Worm (Caenorhabditis elegans): ENCODE results near the gene K12H4.3.

The K12H4.3 gene

DNA sequence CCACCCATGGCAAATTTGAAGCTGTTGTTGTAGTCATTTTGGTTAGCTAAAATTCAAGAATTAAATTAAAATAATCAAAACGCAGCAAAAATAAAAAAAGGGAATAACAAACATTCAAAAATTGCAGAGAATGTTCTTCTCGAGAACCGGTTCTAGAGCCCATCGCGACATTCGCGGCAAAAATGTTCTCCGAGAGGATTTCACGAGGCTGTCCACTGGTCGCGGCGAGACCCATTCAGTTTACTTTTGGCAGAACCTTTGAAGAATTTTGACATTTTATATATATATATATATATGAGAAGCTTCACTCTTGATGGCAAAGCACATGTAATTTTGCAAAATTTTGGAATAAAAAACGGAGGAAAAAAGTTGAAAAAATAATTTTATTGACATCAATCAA lies 16.3 kb upstream of the K12H4.3 start, which contains the start of gene F44B9.8 (continued):
- TF ChIP-seq nhr-21 (tag; optimal IDR thresholded peaks at IDR 0.05): no peak
- no peak for TF ChIP-seq skn-1 (tag; optimal IDR thresholded peaks at IDR 0.05)
- TF ChIP-seq nhr-23 (tag; optimal IDR thresholded peaks at IDR 0.05): no peak
- TF ChIP-seq nhr-12 (tag; optimal IDR thresholded peaks at IDR 0.05): no peak

DNA sequence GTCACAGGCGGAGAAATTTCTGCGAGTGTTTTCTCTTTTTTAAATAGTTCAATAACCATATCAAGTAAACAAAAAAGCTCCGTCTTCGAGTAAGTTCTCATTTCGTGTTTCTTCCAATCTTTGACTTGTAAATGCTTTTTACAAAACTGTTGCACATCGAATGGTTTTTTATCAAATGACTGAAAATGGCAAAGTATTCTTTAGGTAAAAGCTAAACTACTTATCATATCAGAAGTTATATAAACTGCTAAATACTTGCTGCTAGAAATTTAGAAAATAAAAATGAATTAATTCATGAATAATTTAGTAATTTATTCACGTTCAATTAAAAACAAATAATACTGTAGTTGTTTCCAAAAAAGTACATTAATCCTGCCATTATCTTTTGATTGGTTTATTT lies 14.9 kb upstream of the K12H4.3 start, which contains the start of gene F44B9.9:
TSS of gene F44B9.9 (minus strand) at position 101 of the 400 bp plus-strand sequence.
- TF ChIP-seq nhr-77 (tag; optimal IDR thresholded peaks at IDR 0.05) (no peak), ztf-11 (tag; optimal IDR thresholded peaks at IDR 0.05) (no peak), sem-4 (tag; optimal IDR thresholded peaks at IDR 0.05) (no peak), zag-1 (tag; optimal IDR thresholded peaks at IDR 0.05) (no peak), unc-55 (GFP tag; optimal IDR thresholded peaks at IDR 0.05) (no peak), snpc-4 (tag; optimal IDR thresholded peaks at IDR 0.05) (no peak), unc-62 (GFP tag; optimal IDR thresholded peaks at IDR 0.05) (no peak), ztf-1 (GFP tag; conservative IDR thresholded peaks at IDR 0.05) (no peak), elt-3 (tag; optimal IDR thresholded peaks at IDR 0.05) (no peak)

DNA sequence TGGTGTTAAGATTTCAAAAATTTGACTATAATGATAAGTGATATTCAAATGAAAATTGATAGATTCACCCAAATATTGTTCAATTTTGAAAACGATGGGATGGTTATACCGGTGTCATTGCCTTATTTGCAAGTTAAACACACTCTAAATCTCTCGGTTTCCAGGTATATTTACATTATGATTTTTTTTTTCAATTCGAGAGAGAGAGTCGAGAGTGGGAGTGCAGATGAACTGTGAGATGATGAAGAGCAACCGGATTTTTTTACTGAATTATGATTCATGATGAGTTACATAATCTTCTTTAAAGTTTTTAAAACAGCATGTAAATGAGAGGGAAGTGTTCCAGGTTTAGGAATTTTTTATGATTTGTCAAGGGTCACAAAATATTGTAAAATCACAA lies 12.3 kb upstream of the K12H4.3 start, which contains the start of gene F44B9.10:
TSS of gene F44B9.10 (minus strand) at position 101 of the 400 bp plus-strand sequence.
- no peak for TF ChIP-seq egl-27 (tag; optimal IDR thresholded peaks at IDR 0.05)
- no peak for TF ChIP-seq F13H6.1 (tag; optimal IDR thresholded peaks at IDR 0.05)
- no peak for TF ChIP-seq lin-13 (GFP tag; optimal IDR thresholded peaks at IDR 0.05)

DNA sequence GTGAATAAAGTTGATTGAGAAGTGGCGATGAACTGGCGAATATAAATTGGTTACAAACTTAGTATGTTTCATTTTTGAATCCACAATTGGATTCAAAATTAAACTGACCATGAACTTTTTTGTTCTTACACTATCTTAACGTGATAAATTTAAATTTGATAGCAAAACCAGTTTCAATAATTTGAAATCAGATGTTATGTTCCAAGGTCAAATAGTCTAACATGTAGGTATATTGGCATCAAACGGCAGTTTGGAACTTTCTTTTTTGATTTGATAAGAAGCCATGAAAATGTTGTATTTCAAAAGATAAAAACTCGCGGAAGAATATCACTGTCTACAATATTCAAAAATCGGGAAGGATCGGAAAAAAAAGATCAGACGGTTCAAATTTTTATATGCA lies 9.8 kb upstream of the K12H4.3 start:
- no peak for TF ChIP-seq lin-11 (tag; optimal IDR thresholded peaks at IDR 0.05)
- no peak for TF ChIP-seq ceh-82 (tag; optimal IDR thresholded peaks at IDR 0.05)
- peak; percentile 26 for TF ChIP-seq nhr-25 (tag; optimal IDR thresholded peaks at IDR 0.05)
- TF ChIP-seq unc-62 (GFP tag; optimal IDR thresholded peaks at IDR 0.05): no peak
- peak; percentile 19 for TF ChIP-seq sma-9 (GFP tag; optimal IDR thresholded peaks at IDR 0.05)
- TF ChIP-seq sma-9 (tag; optimal IDR thresholded peaks at IDR 0.05): no peak

DNA sequence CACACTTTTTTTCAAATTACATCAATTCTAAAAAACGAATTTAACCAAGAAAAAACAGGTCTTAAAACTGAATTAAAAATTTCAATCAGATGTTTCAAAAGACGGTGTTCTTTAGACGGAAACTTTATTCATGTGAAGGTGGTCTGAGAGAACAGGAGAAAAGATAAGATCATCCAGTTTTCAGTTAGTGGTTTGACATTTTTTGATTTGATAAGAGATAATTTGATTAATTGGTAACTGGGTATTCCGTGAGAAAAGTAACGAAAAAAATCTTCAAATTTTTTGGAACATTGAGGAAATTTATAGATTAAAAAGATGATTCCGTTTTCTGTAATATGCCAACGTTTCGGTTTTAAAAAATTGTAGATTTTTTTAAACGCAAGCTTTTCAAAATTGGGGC lies 9.3 kb upstream of the K12H4.3 start:
- TF ChIP-seq blmp-1 (tag; optimal IDR thresholded peaks at IDR 0.05; ENCODE audit: insufficient read depth) (peak; percentile 2), elt-3 (tag; optimal IDR thresholded peaks at IDR 0.05) (no peak), mab-5 (tag; optimal IDR thresholded peaks at IDR 0.05) (no peak), unc-55 (GFP tag; optimal IDR thresholded peaks at IDR 0.05) (no peak), egl-27 (tag; optimal IDR thresholded peaks at IDR 0.05) (no peak), skn-1 (tag; optimal IDR thresholded peaks at IDR 0.05) (no peak), elt-1 (tag; optimal IDR thresholded peaks at IDR 0.05) (no peak), sma-9 (GFP tag; optimal IDR thresholded peaks at IDR 0.05) (peak; percentile 58), sma-9 (tag; optimal IDR thresholded peaks at IDR 0.05) (no peak)

DNA sequence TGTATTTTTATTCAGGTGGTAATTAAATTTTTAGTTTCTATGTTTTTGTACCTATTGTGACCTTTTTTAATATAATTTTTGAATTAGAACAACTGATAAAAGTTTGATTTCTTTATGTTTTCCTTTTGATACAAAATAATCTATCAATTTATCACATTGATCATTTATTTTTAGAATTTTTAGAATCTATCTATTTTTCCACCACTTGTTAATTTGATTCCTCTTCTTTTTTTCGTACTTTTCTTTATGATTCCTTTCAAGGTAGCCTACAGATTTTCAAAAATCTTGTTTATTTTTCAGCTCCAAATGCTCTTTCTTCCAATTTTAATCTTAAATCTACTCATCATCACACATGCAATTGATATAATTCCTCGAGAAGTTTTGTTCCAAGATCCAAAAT lies 7.9 kb upstream of the K12H4.3 start, which contains the start of gene dpf-6:
TSS of gene dpf-6 (plus strand) at position 301 of the 400 bp plus-strand sequence.
- TF ChIP-seq alr-1 (tag; optimal IDR thresholded peaks at IDR 0.05): no peak
- TF ChIP-seq nhr-237 (tag; optimal IDR thresholded peaks at IDR 0.05): no peak
- TF ChIP-seq nhr-25 (tag; optimal IDR thresholded peaks at IDR 0.05): no peak
- no peak for TF ChIP-seq mbf-1 (tag; optimal IDR thresholded peaks at IDR 0.05)
- no peak for TF ChIP-seq mab-5 (tag; optimal IDR thresholded peaks at IDR 0.05)

DNA sequence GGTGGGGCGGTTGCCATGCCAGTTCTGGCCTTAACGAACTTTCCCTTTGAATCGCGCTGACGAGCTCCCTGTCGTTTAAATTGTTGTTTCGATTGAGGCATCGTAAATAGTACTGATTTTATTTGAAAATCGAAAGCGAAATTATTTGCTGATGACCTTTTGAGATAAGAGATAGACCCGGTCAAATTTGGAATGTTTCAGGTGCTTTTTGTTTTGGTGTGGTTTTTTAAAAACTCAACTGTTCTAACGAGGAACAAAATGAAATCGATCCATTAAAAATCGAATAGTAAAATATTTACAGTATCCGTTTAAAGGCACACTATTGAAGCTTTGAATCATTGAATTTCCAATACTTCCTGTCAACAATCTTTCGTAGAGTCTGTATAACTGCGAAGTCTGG lies 3.1 kb upstream of the K12H4.3 start, which contains the start of gene K12H4.6:
TSS of gene K12H4.6 (minus strand) at position 101 of the 400 bp plus-strand sequence.
- no peak for TF ChIP-seq fos-1 (tag; optimal IDR thresholded peaks at IDR 0.05)
- TF ChIP-seq mdl-1 (tag; optimal IDR thresholded peaks at IDR 0.05): no peak
- no peak for TF ChIP-seq snpc-4 (tag; optimal IDR thresholded peaks at IDR 0.05)
- no peak for TF ChIP-seq ama-1 (optimal IDR thresholded peaks at IDR 0.05)
- no peak for TF ChIP-seq unc-55 (GFP tag; optimal IDR thresholded peaks at IDR 0.05)
- TF ChIP-seq peb-1 (tag; optimal IDR thresholded peaks at IDR 0.05): no peak
- TF ChIP-seq elt-3 (tag; optimal IDR thresholded peaks at IDR 0.05): no peak
- no peak for TF ChIP-seq C34F6.9 (tag; optimal IDR thresholded peaks at IDR 0.05)
- TF ChIP-seq nhr-77 (tag; optimal IDR thresholded peaks at IDR 0.05): no peak
- TF ChIP-seq skn-1 (tag; optimal IDR thresholded peaks at IDR 0.05): no peak
- TF ChIP-seq ZK546.5 (tag; optimal IDR thresholded peaks at IDR 0.05): no peak
- TF ChIP-seq sem-4 (tag; optimal IDR thresholded peaks at IDR 0.05): no peak
- TF ChIP-seq ztf-1 (GFP tag; conservative IDR thresholded peaks at IDR 0.05): no peak
- TF ChIP-seq mbf-1 (tag; optimal IDR thresholded peaks at IDR 0.05): no peak
- no peak for TF ChIP-seq aly-2 (tag; optimal IDR thresholded peaks at IDR 0.05)

Data from whole organism, L2 larva.